Fruit fly (Drosophila melanogaster): Measurements from ENCODE around the gene CG10949.

Gene CG10949

DNA sequence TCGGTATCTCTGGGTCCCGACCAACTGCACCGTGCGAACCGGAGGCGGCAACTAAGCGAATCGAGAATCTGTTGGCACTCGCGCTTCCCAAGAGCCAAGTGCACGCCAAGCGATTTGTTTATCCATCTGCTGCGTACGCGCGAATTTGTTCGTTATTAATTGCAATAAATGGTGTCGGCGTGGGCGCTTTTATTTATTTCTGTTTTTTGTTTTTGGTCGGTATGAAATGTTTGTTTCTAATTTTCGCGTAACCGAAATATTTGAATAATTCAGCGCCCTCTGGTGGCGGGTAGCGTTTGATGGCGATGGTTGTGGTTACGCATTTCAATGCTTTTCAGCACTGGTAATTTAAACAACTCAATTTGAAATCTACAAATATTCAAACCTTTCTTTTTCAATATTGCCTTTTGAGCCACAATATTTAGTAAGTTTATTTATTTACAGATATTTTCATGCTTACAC, 1.9 kb downstream of the CG10949 start, which contains the start of gene CG10947:
CG10947 (minus strand) TSS at position 51 of the 462 bp plus-strand sequence.
- TF ChIP-seq nerfin-2 (GFP tag; IDR thresholded peaks at IDR 0.05; ENCODE audit: partially characterized antibody), result 0 out of 2 replicates have a peak, but pooled peaks have one; percentile 34
- no peak for TF ChIP-seq Dip2 (GFP tag; IDR thresholded peaks at IDR 0.05)
- TF ChIP-seq CG9932 (GFP tag; IDR thresholded peaks at IDR 0.05), result peak; percentile 75
- peak; percentile 46 for TF ChIP-seq Fer3 (tag; optimal IDR thresholded peaks at IDR 0.05)
- no peak for TF ChIP-seq CG11696 (GFP tag; IDR thresholded peaks at IDR 0.05)
- TF ChIP-seq CG17802 (tag; optimal IDR thresholded peaks at IDR 0.05), result peak; percentile 44
- TF ChIP-seq MBD-R2 (GFP tag; IDR thresholded peaks at IDR 0.05), result peak; percentile 62
- TF ChIP-seq trem (tag; optimal IDR thresholded peaks at IDR 0.05), result peak; percentile 16
- TF ChIP-seq onecut (GFP tag; IDR thresholded peaks at IDR 0.05), result peak; percentile 73
- 0 out of 3 replicates have a peak, but pooled peaks have one; percentile 24 for TF ChIP-seq CG2199 (GFP tag; IDR thresholded peaks at IDR 0.05)
- TF ChIP-seq ase (GFP tag; IDR thresholded peaks at IDR 0.05), result 0 out of 3 replicates have a peak, but pooled peaks have one; percentile 14
- TF ChIP-seq CG9727 (GFP tag; optimal IDR thresholded peaks at IDR 0.05), result peak; percentile 61
- TF ChIP-seq CG10321 (GFP tag; IDR thresholded peaks at IDR 0.05), result no peak
- TF ChIP-seq CG11398 (GFP tag; optimal IDR thresholded peaks at IDR 0.05), result peak; percentile 33
- peak; percentile 43; the same call in 1 of the 2 replicates for TF ChIP-seq CG11085 (GFP tag; IDR thresholded peaks at IDR 0.05)
- no peak for TF ChIP-seq jing (GFP tag; optimal IDR thresholded peaks at IDR 0.05)
- TF ChIP-seq Dip3 (GFP tag; optimal IDR thresholded peaks at IDR 0.05), result peak; percentile 66
- no peak for TF ChIP-seq fru (optimal IDR thresholded peaks at IDR 0.05)
- no peak for TF ChIP-seq CG4730 (GFP tag; IDR thresholded peaks at IDR 0.05)
- 0 out of 2 replicates have a peak, but pooled peaks have one; percentile 25 for TF ChIP-seq ttk (GFP tag; IDR thresholded peaks at IDR 0.05)
- TF ChIP-seq Kr (GFP tag; optimal IDR thresholded peaks at IDR 0.05), result no peak
- TF ChIP-seq CG6254 (GFP tag; optimal IDR thresholded peaks at IDR 0.05), result peak; percentile 58
- peak; percentile 75; the same call in 2 of the 3 replicates for TF ChIP-seq otp (GFP tag; IDR thresholded peaks at IDR 0.05)
- TF ChIP-seq ken (GFP tag; IDR thresholded peaks at IDR 0.05), result 0 out of 3 replicates have a peak, but pooled peaks have one; percentile 48
- TF ChIP-seq mam (GFP tag; optimal IDR thresholded peaks at IDR 0.05), result peak; percentile 67
- TF ChIP-seq CG8290 (GFP tag; optimal IDR thresholded peaks at IDR 0.05), result peak; percentile 64
- TF ChIP-seq CG8290 (tag; optimal IDR thresholded peaks at IDR 0.05), result peak in 1 of 2 experiments; percentile 69
- TF ChIP-seq twi (tag; optimal IDR thresholded peaks at IDR 0.05), result no peak
- TF ChIP-seq Hmr (GFP tag; optimal IDR thresholded peaks at IDR 0.05), result peak; percentile 75
- TF ChIP-seq E2f1 (GFP tag; IDR thresholded peaks at IDR 0.05), result no peak
- peak; percentile 67 for TF ChIP-seq CG15514 (GFP tag; optimal IDR thresholded peaks at IDR 0.05)
- TF ChIP-seq ERR (GFP tag; optimal IDR thresholded peaks at IDR 0.05), result peak; percentile 54
- peak; percentile 65 for TF ChIP-seq Sry-δ (GFP tag; optimal IDR thresholded peaks at IDR 0.05)
- peak; percentile 59 for TF ChIP-seq Camta (GFP tag; optimal IDR thresholded peaks at IDR 0.05)
- TF ChIP-seq jumu (GFP tag; optimal IDR thresholded peaks at IDR 0.05), result peak; percentile 48
- TF ChIP-seq dysf (GFP tag; IDR thresholded peaks at IDR 0.05), result peak; percentile 55; the same call in 2 of the 3 replicates
- TF ChIP-seq tna (GFP tag; IDR thresholded peaks at IDR 0.05; ENCODE audit: partially characterized antibody), result no peak
- no peak for TF ChIP-seq aop (GFP tag; IDR thresholded peaks at IDR 0.05)
- peak; percentile 12 for TF ChIP-seq CG7556 (GFP tag; optimal IDR thresholded peaks at IDR 0.05)
- peak; percentile 71 for TF ChIP-seq lab (GFP tag; optimal IDR thresholded peaks at IDR 0.05)
- no peak for TF ChIP-seq Taf1 (GFP tag; IDR thresholded peaks at IDR 0.05)
- peak; percentile 48 for TF ChIP-seq zfh2 (GFP tag; optimal IDR thresholded peaks at IDR 0.05)
- TF ChIP-seq lmd (GFP tag; IDR thresholded peaks at IDR 0.05), result peak; percentile 66
- TF ChIP-seq CG6791 (GFP tag; IDR thresholded peaks at IDR 0.05; ENCODE audit: partially characterized antibody), result peak; percentile 70; the same call in 2 of the 3 replicates
- TF ChIP-seq HLH3B (GFP tag; IDR thresholded peaks at IDR 0.05), result peak; percentile 69
- TF ChIP-seq CG8388 (GFP tag; optimal IDR thresholded peaks at IDR 0.05), result peak; percentile 45
- no peak for TF ChIP-seq Adf1 (GFP tag; IDR thresholded peaks at IDR 0.05)
- peak; percentile 58 for TF ChIP-seq CG11723 (GFP tag; optimal IDR thresholded peaks at IDR 0.05)
- peak; percentile 64 for TF ChIP-seq CG13424 (tag; optimal IDR thresholded peaks at IDR 0.05)
- TF ChIP-seq CG4617 (GFP tag; optimal IDR thresholded peaks at IDR 0.05; ENCODE audit: borderline replicate concordance), result peak; percentile 8
- no peak for TF ChIP-seq hb (GFP tag; IDR thresholded peaks at IDR 0.05; ENCODE audit: partially characterized antibody)
